Fruit fly (Drosophila melanogaster): ENCODE measurements around the gene CG8360.

Gene CG8360

DNA sequence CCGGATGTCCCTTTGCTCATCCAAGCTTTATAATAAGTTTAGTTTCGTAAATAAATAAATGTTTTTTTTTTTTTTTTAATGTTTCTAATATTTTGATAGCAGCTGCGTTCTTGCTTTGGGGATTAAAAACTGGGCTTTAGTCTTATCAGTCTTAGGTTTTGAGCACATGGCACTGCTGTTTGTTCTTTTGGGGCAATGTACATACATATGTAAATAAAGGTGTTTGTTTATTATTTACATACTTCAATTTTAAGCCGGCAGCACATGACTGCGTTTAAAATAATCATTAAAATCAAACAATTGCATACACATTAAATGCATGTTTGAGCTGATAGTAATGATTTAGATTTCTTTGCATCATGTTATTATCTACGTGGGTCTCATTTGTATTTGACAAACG, 48.5 kb upstream of the CG8360 start (continued):
- TF ChIP-seq CG15479 (GFP tag; optimal IDR thresholded peaks at IDR 0.05), result no peak
- TF ChIP-seq bigmax (GFP tag; optimal IDR thresholded peaks at IDR 0.05), result peak; percentile 39
- TF ChIP-seq Mrtf (GFP tag; IDR thresholded peaks at IDR 0.05), result peak; percentile 53; the same call in 2 of the 3 replicates
- no peak for TF ChIP-seq rib (GFP tag; IDR thresholded peaks at IDR 0.05)
- TF ChIP-seq chinmo (GFP tag; IDR thresholded peaks at IDR 0.05; ENCODE audit: partially characterized antibody), result no peak
- TF ChIP-seq Oaz (GFP tag; IDR thresholded peaks at IDR 0.05), result no peak
- peak; percentile 65 for TF ChIP-seq CG7839 (tag; optimal IDR thresholded peaks at IDR 0.05)
- peak; percentile 2 for TF ChIP-seq CG4282 (GFP tag; optimal IDR thresholded peaks at IDR 0.05)
- peak; percentile 82 for TF ChIP-seq org-1 (GFP tag; optimal IDR thresholded peaks at IDR 0.05)
- no peak for TF ChIP-seq dati (GFP tag; IDR thresholded peaks at IDR 0.05)
- TF ChIP-seq zen (tag; optimal IDR thresholded peaks at IDR 0.05), result peak; percentile 53
- TF ChIP-seq CG1233 (GFP tag; optimal IDR thresholded peaks at IDR 0.05), result peak; percentile 90
- peak; percentile 69 for TF ChIP-seq CG8388 (GFP tag; optimal IDR thresholded peaks at IDR 0.05)
- TF ChIP-seq CG31441 (GFP tag; IDR thresholded peaks at IDR 0.05), result peak; percentile 87
- no peak for TF ChIP-seq sisA (GFP tag; IDR thresholded peaks at IDR 0.05)
- TF ChIP-seq Hr3 (GFP tag; optimal IDR thresholded peaks at IDR 0.05), result peak; percentile 32
- peak; percentile 58 for TF ChIP-seq Oli (tag; optimal IDR thresholded peaks at IDR 0.05)
- TF ChIP-seq al (GFP tag; IDR thresholded peaks at IDR 0.05), result no peak
- peak; percentile 71 for TF ChIP-seq CG4424 (GFP tag; optimal IDR thresholded peaks at IDR 0.05)
- TF ChIP-seq odd (GFP tag; optimal IDR thresholded peaks at IDR 0.05), result peak; percentile 78
- TF ChIP-seq Stat92E (GFP tag; optimal IDR thresholded peaks at IDR 0.05), result peak in 1 of 3 experiments; percentile 33
- TF ChIP-seq Myb (GFP tag; optimal IDR thresholded peaks at IDR 0.05), result no peak
- TF ChIP-seq toy (GFP tag; IDR thresholded peaks at IDR 0.05), result no peak
- peak; percentile 50; the same call in 1 of the 3 replicates for TF ChIP-seq CG2199 (GFP tag; IDR thresholded peaks at IDR 0.05)
- TF ChIP-seq CG17612 (GFP tag; IDR thresholded peaks at IDR 0.05), result 0 out of 2 replicates have a peak, but pooled peaks have one; percentile 27
- no peak for TF ChIP-seq CG7963 (GFP tag; IDR thresholded peaks at IDR 0.05; ENCODE audit: partially characterized antibody)
- TF ChIP-seq kni (GFP tag; optimal IDR thresholded peaks at IDR 0.05), result peak; percentile 76
- peak; percentile 51 for TF ChIP-seq CG6683 (GFP tag; optimal IDR thresholded peaks at IDR 0.05)
- peak; percentile 53; the same call in 1 of the 2 replicates for TF ChIP-seq CG32767 (GFP tag; IDR thresholded peaks at IDR 0.05)
- peak in 1 of 3 experiments; percentile 78 for TF ChIP-seq lola (GFP tag; optimal IDR thresholded peaks at IDR 0.05)
- peak; percentile 50 for TF ChIP-seq CG31365 (tag; optimal IDR thresholded peaks at IDR 0.05)
- TF ChIP-seq CG17328 (GFP tag; IDR thresholded peaks at IDR 0.05), result peak; percentile 66
- no peak for TF ChIP-seq pzg (GFP tag; optimal IDR thresholded peaks at IDR 0.05)
- TF ChIP-seq crp (GFP tag; optimal IDR thresholded peaks at IDR 0.05), result peak in 1 of 2 experiments; percentile 19
- TF ChIP-seq caup (GFP tag; optimal IDR thresholded peaks at IDR 0.05; ENCODE audit: severe bottlenecking), result peak; percentile 79
- TF ChIP-seq Hsf (GFP tag; optimal IDR thresholded peaks at IDR 0.05), result peak; percentile 45
- TF ChIP-seq sug (tag; optimal IDR thresholded peaks at IDR 0.05), result no peak
- TF ChIP-seq CG18619 (GFP tag; optimal IDR thresholded peaks at IDR 0.05), result peak; percentile 82
- TF ChIP-seq Dad (GFP tag; optimal IDR thresholded peaks at IDR 0.05), result peak; percentile 4
- TF ChIP-seq Awh (GFP tag; IDR thresholded peaks at IDR 0.05), result peak; percentile 94
- TF ChIP-seq unc-4 (GFP tag; IDR thresholded peaks at IDR 0.05; ENCODE audit: partially characterized antibody), result no peak
- TF ChIP-seq Bdp1 (GFP tag; optimal IDR thresholded peaks at IDR 0.05), result peak; percentile 75
- peak; percentile 83 for TF ChIP-seq bab2 (GFP tag; optimal IDR thresholded peaks at IDR 0.05)
- TF ChIP-seq Side (GFP tag; optimal IDR thresholded peaks at IDR 0.05), result peak; percentile 62
- peak; percentile 69 for TF ChIP-seq CG13424 (tag; optimal IDR thresholded peaks at IDR 0.05)
- TF ChIP-seq chm (GFP tag; IDR thresholded peaks at IDR 0.05), result peak; percentile 92; the same call in 1 of the 2 replicates
- no peak for TF ChIP-seq Tbp (GFP tag; optimal IDR thresholded peaks at IDR 0.05)
- peak; percentile 86 for TF ChIP-seq gcm (GFP tag; optimal IDR thresholded peaks at IDR 0.05)
- TF ChIP-seq CG7556 (GFP tag; optimal IDR thresholded peaks at IDR 0.05), result peak; percentile 82
